Fruit fly (Drosophila melanogaster) whole organism, adult: Measurements from ENCODE around the gene CG15743.

Source experiments
- CG11617 ChIP-seq: fragments of 200-800 bp; sonication (Bioruptor generic); optimal IDR thresholded peaks from 2 replicates; lab custom pipeline; 2017; ENCODE audit warnings: mild to moderate bottlenecking, missing biosample characterization, missing genetic modification reagents, missing genetic modification characterization
- CG12768 ChIP-seq: fragments of 200-800 bp; sonication (Bioruptor generic); optimal IDR thresholded peaks from 2 replicates; lab custom pipeline; 2017; ENCODE audit warnings: missing biosample characterization, missing genetic modification characterization, mild to moderate bottlenecking, moderate library complexity, missing genetic modification reagents
- CG14711 ChIP-seq: fragments of 200-800 bp; sonication (Bioruptor generic); optimal IDR thresholded peaks from 2 replicates; lab custom pipeline; 2018; ENCODE audit warnings: missing biosample characterization, mild to moderate bottlenecking, missing genetic modification characterization, moderate library complexity
- CG1620 ChIP-seq: fragments of 200-800 bp; sonication (Bioruptor generic); optimal IDR thresholded peaks from 2 replicates; lab custom pipeline; 2016; ENCODE audit warnings: missing biosample characterization, missing genetic modification characterization
- CG33017 ChIP-seq: fragments of 200-800 bp; sonication (Bioruptor generic); optimal IDR thresholded peaks from 2 replicates; lab custom pipeline; 2018; ENCODE audit warnings: missing biosample characterization, mild to moderate bottlenecking, missing genetic modification characterization, moderate library complexity
- CG5204 ChIP-seq: fragments of 200-800 bp; sonication (Bioruptor generic); optimal IDR thresholded peaks from 2 replicates; lab custom pipeline; 2016; ENCODE audit warnings: missing biosample characterization, missing genetic modification characterization
- CG7045 ChIP-seq: fragments of 200-800 bp; sonication (Bioruptor generic); optimal IDR thresholded peaks from 2 replicates; lab custom pipeline; 2017; ENCODE audit warnings: missing biosample characterization, mild to moderate bottlenecking, missing genetic modification characterization
- CG7101 ChIP-seq: fragments of 200-800 bp; sonication (Bioruptor generic); optimal IDR thresholded peaks from 2 replicates; lab custom pipeline; 2018; ENCODE audit warnings: missing biosample characterization, mild to moderate bottlenecking, missing genetic modification characterization, moderate library complexity
- Clk ChIP-seq: fragments of 200-800 bp; sonication (Bioruptor generic); optimal IDR thresholded peaks from 2 replicates; lab custom pipeline; 2017; ENCODE audit warnings: missing biosample characterization, missing genetic modification characterization
- Crg-1 ChIP-seq: fragments of 200-800 bp; sonication (Bioruptor generic); optimal IDR thresholded peaks from 2 replicates; lab custom pipeline; 2016; ENCODE audit warnings: missing biosample characterization, missing genetic modification characterization
- Hr96 ChIP-seq: fragments of 200-800 bp; sonication (Bioruptor generic); optimal IDR thresholded peaks from 2 replicates; lab custom pipeline; 2016; ENCODE audit warnings: missing biosample characterization, missing genetic modification characterization
- Mnt ChIP-seq: fragments of 200-800 bp; sonication (Bioruptor generic); optimal IDR thresholded peaks from 2 replicates; lab custom pipeline; 2016; ENCODE audit warnings: missing biosample characterization, mild to moderate bottlenecking, missing genetic modification characterization
- bab1 ChIP-seq: fragments of 200-800 bp; sonication (Bioruptor generic); optimal IDR thresholded peaks from 3 replicates; lab custom pipeline; 2019; ENCODE audit warnings: missing biosample characterization, mild to moderate bottlenecking, missing genetic modification characterization, moderate library complexity
- cic ChIP-seq: fragments of 200-800 bp; sonication (Bioruptor generic); optimal IDR thresholded peaks from 2 replicates; lab custom pipeline; 2017; ENCODE audit warnings: missing biosample characterization, mild to moderate bottlenecking, missing genetic modification characterization, moderate library complexity
- cnc ChIP-seq, 2 experiments: fragments of >200 bp; optimal IDR thresholded peaks; 2 replicates each; lab custom pipeline; 2017
- kay ChIP-seq: fragments of 200-800 bp; sonication (Bioruptor generic); peaks from one replicate; lab custom pipeline; 2016; ENCODE audit warnings: missing biosample characterization, missing genetic modification characterization, borderline replicate concordance
- ovo ChIP-seq: fragments of 200-800 bp; sonication (Bioruptor generic); optimal IDR thresholded peaks from 2 replicates; lab custom pipeline; 2016; ENCODE audit warnings: missing biosample characterization, missing genetic modification characterization
- pad ChIP-seq: fragments of 200-800 bp; sonication (Bioruptor generic); optimal IDR thresholded peaks from 3 replicates; lab custom pipeline; 2017; ENCODE audit warnings: missing biosample characterization, missing genetic modification characterization, mild to moderate bottlenecking, moderate library complexity, missing genetic modification reagents
- tj ChIP-seq: fragments of 200-800 bp; sonication (Bioruptor generic); optimal IDR thresholded peaks from 3 replicates; lab custom pipeline; 2017; ENCODE audit warnings: missing biosample characterization, mild to moderate bottlenecking, missing genetic modification characterization, moderate library complexity
- toe ChIP-seq: fragments of 200-800 bp; sonication (Bioruptor generic); optimal IDR thresholded peaks from 2 replicates; lab custom pipeline; 2016; ENCODE audit warnings: missing biosample characterization, missing genetic modification characterization

Gene CG15743

DNA sequence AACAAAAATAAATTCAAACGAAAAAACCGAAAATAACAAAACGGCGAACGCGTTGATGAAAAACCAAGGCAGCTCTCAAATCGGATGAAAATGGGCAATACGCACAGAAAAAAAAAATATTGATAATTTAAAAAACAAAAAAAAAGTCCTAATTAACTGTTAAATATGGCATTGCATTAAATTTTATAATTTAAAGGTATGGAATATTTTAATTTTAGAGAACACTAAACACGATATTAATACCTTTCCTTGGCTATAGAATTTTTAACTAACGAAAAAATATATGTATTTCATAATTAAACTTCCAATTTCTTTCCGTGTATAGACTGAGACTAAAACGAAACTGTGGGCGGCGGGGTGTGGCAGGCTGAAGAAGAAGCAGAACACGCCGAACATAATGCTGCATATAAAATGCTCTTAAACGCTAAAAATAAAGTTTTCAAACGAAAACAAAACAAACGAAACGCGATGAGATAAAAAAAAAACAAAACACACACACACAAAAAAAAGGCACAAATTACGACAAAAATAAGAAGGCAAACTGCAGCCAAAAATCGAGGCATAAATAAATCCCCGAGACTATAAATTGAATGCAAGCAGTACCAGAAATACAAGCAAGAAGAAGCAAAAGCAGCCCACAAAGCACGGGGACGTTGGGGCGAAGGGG, 10.9 kb upstream of the CG15743 start:
- peak; percentile 53 for TF ChIP-seq CG14711
- peak; percentile 2 for TF ChIP-seq CG7101 (tag; lab: Kevin White, UChicago)
- no peak for TF ChIP-seq cnc (optimal IDR thresholded peaks at IDR 0.05; lab: Kevin White, UChicago)

DNA sequence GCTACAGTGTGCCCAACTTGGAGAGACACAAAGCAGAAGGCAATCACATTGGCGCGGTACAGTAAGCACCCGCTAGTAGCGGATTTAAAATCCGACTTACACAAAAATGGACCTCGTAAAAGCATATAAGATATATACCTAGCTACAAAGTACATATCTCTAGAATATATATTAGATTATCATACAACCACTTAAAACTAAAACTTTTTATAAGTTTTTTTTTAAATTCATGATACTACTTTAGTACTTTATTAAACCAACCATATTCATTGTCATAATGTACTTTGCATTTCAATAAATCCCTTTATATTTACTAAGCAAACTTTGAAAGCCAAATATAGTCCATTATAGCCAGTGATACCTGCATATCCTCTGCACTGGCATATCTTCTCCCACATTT, 10.4 kb upstream of the CG15743 start:
- TF ChIP-seq CG7101 (tag; lab: Kevin White, UChicago) (peak; percentile 43), kay (no peak), CG1620 (peak; percentile 3), pad (GFP tag; lab: Kevin White, UChicago) (no peak), CG7045 (GFP tag; lab: Kevin White, UChicago) (no peak), CG11617 (GFP tag; lab: Kevin White, UChicago) (peak; percentile 43), Hr96 (GFP tag; lab: Kevin White, UChicago) (no peak), toe (GFP tag; lab: Kevin White, UChicago) (no peak), tj (GFP tag; lab: Kevin White, UChicago) (no peak), Mnt (GFP tag; lab: Kevin White, UChicago) (peak; percentile 9), ovo (GFP tag; lab: Kevin White, UChicago) (no peak), CG33017 (no peak), CG12768 (GFP tag; lab: Kevin White, UChicago) (no peak), CG5204 (GFP tag; lab: Kevin White, UChicago) (no peak), Clk (GFP tag; lab: Kevin White, UChicago) (no peak), cnc (optimal IDR thresholded peaks at IDR 0.05; lab: Kevin White, UChicago) (no peak), CG14711 (peak; percentile 50), Crg-1 (GFP tag; lab: Kevin White, UChicago) (no peak), cic (GFP tag; lab: Kevin White, UChicago) (no peak), bab1 (no peak)

DNA sequence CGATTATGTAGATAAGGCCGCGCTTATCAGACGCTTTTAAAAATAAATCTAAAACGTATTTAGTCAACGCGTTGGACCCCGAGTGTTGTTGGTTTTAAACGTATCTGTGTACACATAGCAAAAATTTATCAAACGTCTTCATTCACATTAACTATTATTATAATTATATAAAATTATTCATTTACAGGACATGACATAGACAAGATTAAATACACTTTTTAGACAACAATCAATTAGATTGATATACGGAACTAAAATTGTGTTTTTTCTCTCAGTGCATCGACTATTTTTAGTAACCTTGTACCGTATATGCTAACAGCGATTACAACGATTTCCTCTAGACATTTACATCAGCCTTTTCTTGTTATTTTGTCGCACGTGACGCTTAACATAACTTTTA, 8.8 kb upstream of the CG15743 start:
- TF ChIP-seq toe (GFP tag; lab: Kevin White, UChicago), result peak; percentile 3
- peak; percentile 86 for TF ChIP-seq CG33017
- no peak for TF ChIP-seq Hr96 (GFP tag; lab: Kevin White, UChicago)
- TF ChIP-seq bab1, result peak; percentile 63
- TF ChIP-seq pad (GFP tag; lab: Kevin White, UChicago), result peak; percentile 38
- TF ChIP-seq Crg-1 (GFP tag; lab: Kevin White, UChicago), result no peak
- no peak for TF ChIP-seq Clk (GFP tag; lab: Kevin White, UChicago)
- TF ChIP-seq cnc (optimal IDR thresholded peaks at IDR 0.05; lab: Kevin White, UChicago), result no peak
- peak; percentile 86 for TF ChIP-seq CG14711
- peak; percentile 73 for TF ChIP-seq CG7045 (GFP tag; lab: Kevin White, UChicago)
- no peak for TF ChIP-seq kay
- peak; percentile 91 for TF ChIP-seq CG7101 (tag; lab: Kevin White, UChicago)
- TF ChIP-seq tj (GFP tag; lab: Kevin White, UChicago), result peak; percentile 55
- no peak for TF ChIP-seq ovo (GFP tag; lab: Kevin White, UChicago)
- TF ChIP-seq CG12768 (GFP tag; lab: Kevin White, UChicago), result peak; percentile 41
- TF ChIP-seq CG1620, result no peak
- TF ChIP-seq CG5204 (GFP tag; lab: Kevin White, UChicago), result peak; percentile 24
- peak; percentile 28 for TF ChIP-seq cic (GFP tag; lab: Kevin White, UChicago)
- TF ChIP-seq CG11617 (GFP tag; lab: Kevin White, UChicago), result peak; percentile 83
- TF ChIP-seq Mnt (GFP tag; lab: Kevin White, UChicago), result peak; percentile 18

dm6 chrX:13277148-13277547, 8.4 kb upstream of the CG15743 start:
- no peak for TF ChIP-seq CG1620
- TF ChIP-seq tj (GFP tag; lab: Kevin White, UChicago), result no peak
- TF ChIP-seq cic (GFP tag; lab: Kevin White, UChicago), result no peak
- no peak for TF ChIP-seq CG7101 (tag; lab: Kevin White, UChicago)
- TF ChIP-seq CG5204 (GFP tag; lab: Kevin White, UChicago), result no peak
- no peak for TF ChIP-seq Crg-1 (GFP tag; lab: Kevin White, UChicago)
- no peak for TF ChIP-seq Hr96 (GFP tag; lab: Kevin White, UChicago)
- TF ChIP-seq ovo (GFP tag; lab: Kevin White, UChicago), result no peak
- no peak for TF ChIP-seq CG33017
- TF ChIP-seq CG7045 (GFP tag; lab: Kevin White, UChicago), result no peak
- no peak for TF ChIP-seq CG14711
- no peak for TF ChIP-seq CG11617 (GFP tag; lab: Kevin White, UChicago)
- no peak for TF ChIP-seq CG12768 (GFP tag; lab: Kevin White, UChicago)
- TF ChIP-seq bab1, result no peak
- TF ChIP-seq pad (GFP tag; lab: Kevin White, UChicago), result no peak
- no peak for TF ChIP-seq cnc (optimal IDR thresholded peaks at IDR 0.05; lab: Kevin White, UChicago)

dm6 chrX:13277580-13278467, 7.7 kb upstream of the CG15743 start:
- peak; percentile 68 for TF ChIP-seq bab1
- TF ChIP-seq CG14711, result peak; percentile 55
- peak; percentile 6 for TF ChIP-seq CG33017
- peak; percentile 58 for TF ChIP-seq tj (GFP tag; lab: Kevin White, UChicago)
- peak; percentile 48 for TF ChIP-seq CG7101 (tag; lab: Kevin White, UChicago)
- no peak for TF ChIP-seq CG5204 (GFP tag; lab: Kevin White, UChicago)
